Worm (Caenorhabditis elegans) whole organism, L1 larva: Measurements from ENCODE around the gene Y57G7A.2.

Experiments used
- C16A3.4 ChIP-seq: fragments of 150-350 bp; optimal IDR thresholded peaks from 2 replicates; lab custom pipeline; 2014; ENCODE audit warnings: missing biosample characterization, missing genetic modification characterization
- Y116A8C.19 ChIP-seq: sonication (generic microtip); optimal IDR thresholded peaks from 2 replicates; lab custom pipeline; 2016; ENCODE audit warnings: missing compliant biosample characterization, missing genetic modification characterization, borderline replicate concordance
- alr-1 ChIP-seq: fragments of 200-800 bp; sonication (Bioruptor generic); optimal IDR thresholded peaks from 2 replicates; lab custom pipeline; 2018; ENCODE audit warnings: borderline replicate concordance, mild to moderate bottlenecking, missing genetic modification characterization, missing compliant biosample characterization
- ceh-88 ChIP-seq: fragments of 200-800 bp; sonication (Bioruptor generic); IDR thresholded peaks from 2 replicates; pipeline ENCODE4 v1.3.6; 2022; ENCODE audit warnings: missing genetic modification characterization, missing compliant biosample characterization
- dsc-1 ChIP-seq: sonication (generic microtip); optimal IDR thresholded peaks from 2 replicates; lab custom pipeline; 2016; ENCODE audit warnings: mild to moderate bottlenecking, missing genetic modification characterization, missing compliant biosample characterization
- efl-1 ChIP-seq, 4 experiments: fragments of 150-350 bp; optimal IDR thresholded peaks in 3 of 4; peaks in 1 of 4; 1 replicate in 1 of 4; 2 replicates in 3 of 4; lab custom pipeline; 2014; ENCODE audit warnings: missing biosample characterization in 2 of 4, missing genetic modification characterization in 2 of 4, missing genetic modification reagents in 2 of 4
- egl-13 ChIP-seq: sonication (generic microtip); optimal IDR thresholded peaks from 2 replicates; lab custom pipeline; 2016; ENCODE audit warnings: missing genotype, missing genetic modification reagents, missing genetic modification characterization, missing compliant biosample characterization
- fkh-4 ChIP-seq: sonication (generic microtip); optimal IDR thresholded peaks from 2 replicates; lab custom pipeline; 2016; ENCODE audit warnings: missing compliant biosample characterization, missing genetic modification characterization, borderline replicate concordance
- fkh-8 ChIP-seq: sonication (generic microtip); optimal IDR thresholded peaks from 2 replicates; lab custom pipeline; 2016; ENCODE audit warnings: mild to moderate bottlenecking, missing genetic modification characterization, missing compliant biosample characterization
- grh-1 ChIP-seq: fragments of 200-800 bp; sonication (Bioruptor generic); IDR thresholded peaks from 2 replicates; pipeline ENCODE4 v1.3.6; 2022; ENCODE audit warnings: missing genetic modification reagents, missing genetic modification characterization, missing compliant biosample characterization
- hlh-17 ChIP-seq: fragments of 200-800 bp; sonication (Bioruptor generic); optimal IDR thresholded peaks from 2 replicates; lab custom pipeline; 2018; ENCODE audit warnings: missing genetic modification characterization, mild to moderate bottlenecking, missing compliant biosample characterization, moderate library complexity, borderline replicate concordance
- hpl-2 ChIP-seq: fragments of 150-350 bp; optimal IDR thresholded peaks from 2 replicates; lab custom pipeline; 2014; ENCODE audit warnings: missing biosample characterization, missing genetic modification reagents, missing genetic modification characterization
- jun-1 ChIP-seq: fragments of 150-350 bp; optimal IDR thresholded peaks from 2 replicates; lab custom pipeline; 2014; ENCODE audit warnings: missing biosample characterization, missing genetic modification reagents, missing genetic modification characterization
- lin-14 ChIP-seq: fragments of 200-800 bp; sonication (Bioruptor generic); optimal IDR thresholded peaks from 2 replicates; lab custom pipeline; 2018; ENCODE audit warnings: mild to moderate bottlenecking, missing genetic modification characterization, moderate library complexity, missing compliant biosample characterization
- lin-15B ChIP-seq: fragments of 150-350 bp; sonication (generic microtip); optimal IDR thresholded peaks from 3 replicates; lab custom pipeline; 2014; ENCODE audit warnings: missing biosample characterization, missing genetic modification characterization
- lin-35 ChIP-seq, 2 experiments: fragments of 150-350 bp; optimal IDR thresholded peaks; 2 replicates each; lab custom pipeline; 2014; ENCODE audit warnings: missing biosample characterization in 2 of 2, missing genetic modification characterization in 2 of 2, missing genetic modification reagents in 2 of 2
- lsy-2 ChIP-seq, 2 experiments: fragments of 150-350 bp; optimal IDR thresholded peaks; 2 replicates each; lab custom pipeline; 2014; ENCODE audit warnings: missing biosample characterization in 2 of 2, missing genetic modification characterization in 2 of 2
- mdl-1 ChIP-seq, 2 experiments: fragments of 150-350 bp; optimal IDR thresholded peaks; 2 replicates each; lab custom pipeline; 2014 to 2017; ENCODE audit warnings: missing biosample characterization in 2 of 2, missing genetic modification characterization in 2 of 2, inconsistent platforms in 1 of 2
- mef-2 ChIP-seq: fragments of 150-350 bp; optimal IDR thresholded peaks from 2 replicates; lab custom pipeline; 2014; ENCODE audit warnings: missing biosample characterization, missing genetic modification characterization
- mep-1 ChIP-seq: fragments of 150-350 bp; optimal IDR thresholded peaks from 2 replicates; lab custom pipeline; 2014; ENCODE audit warnings: missing biosample characterization, missing genetic modification characterization
- nhr-20 ChIP-seq: sonication (generic microtip); optimal IDR thresholded peaks from 2 replicates; lab custom pipeline; 2016; ENCODE audit warnings: mild to moderate bottlenecking, missing genetic modification characterization, missing compliant biosample characterization
- nhr-28 ChIP-seq: fragments of 150-350 bp; optimal IDR thresholded peaks from 2 replicates; lab custom pipeline; 2014; ENCODE audit warnings: missing biosample characterization, missing genetic modification characterization
- nhr-47 ChIP-seq: sonication (generic microtip); optimal IDR thresholded peaks from 2 replicates; lab custom pipeline; 2016; ENCODE audit warnings: mild to moderate bottlenecking, missing genetic modification characterization, moderate library complexity, missing compliant biosample characterization
- nhr-77 ChIP-seq: fragments of 150-350 bp; optimal IDR thresholded peaks from 2 replicates; lab custom pipeline; 2014; ENCODE audit warnings: missing biosample characterization, missing genetic modification characterization
- nhr-85 ChIP-seq: sonication (generic microtip); peaks from one replicate; lab custom pipeline; 2016; ENCODE audit warnings: missing genetic modification characterization, inconsistent platforms, missing compliant biosample characterization
- pqm-1 ChIP-seq: sonication (generic microtip); optimal IDR thresholded peaks from 3 replicates; lab custom pipeline; 2017; ENCODE audit warnings: missing biosample characterization, missing genetic modification characterization
- rnt-1 ChIP-seq: sonication (generic microtip); optimal IDR thresholded peaks from 2 replicates; lab custom pipeline; 2016; ENCODE audit warnings: mild to moderate bottlenecking, missing genetic modification characterization, moderate library complexity, missing compliant biosample characterization
- skn-1 ChIP-seq: fragments of 150-350 bp; optimal IDR thresholded peaks from 2 replicates; lab custom pipeline; 2014; ENCODE audit warnings: missing biosample characterization, missing genetic modification characterization
- snpc-4 ChIP-seq: fragments of 150-350 bp; optimal IDR thresholded peaks from 2 replicates; lab custom pipeline; 2014; ENCODE audit warnings: missing biosample characterization, missing genetic modification characterization
- sptf-1 ChIP-seq: fragments of 150-350 bp; optimal IDR thresholded peaks from 2 replicates; lab custom pipeline; 2014; ENCODE audit warnings: missing biosample characterization, missing genetic modification characterization
- sup-37 ChIP-seq: fragments of 200-800 bp; sonication (Bioruptor generic); optimal IDR thresholded peaks from 2 replicates; lab custom pipeline; 2018; ENCODE audit warnings: mild to moderate bottlenecking, missing genetic modification characterization, missing compliant biosample characterization
- swsn-7 ChIP-seq: sonication (generic microtip); optimal IDR thresholded peaks from 2 replicates; lab custom pipeline; 2016; ENCODE audit warnings: missing genetic modification characterization, missing compliant biosample characterization
- unc-30 ChIP-seq: sonication (generic microtip); optimal IDR thresholded peaks from 2 replicates; lab custom pipeline; 2017; ENCODE audit warnings: missing biosample characterization, missing genetic modification characterization
- unc-62 ChIP-seq: fragments of 150-350 bp; optimal IDR thresholded peaks from 2 replicates; lab custom pipeline; 2014; ENCODE audit warnings: missing biosample characterization, missing genetic modification reagents, missing genetic modification characterization
- unc-86 ChIP-seq: sonication (generic microtip); optimal IDR thresholded peaks from 2 replicates; lab custom pipeline; 2016; ENCODE audit warnings: missing genetic modification characterization, missing compliant biosample characterization
- unc-98 ChIP-seq: fragments of 200-800 bp; sonication (Bioruptor generic); IDR thresholded peaks from 2 replicates; pipeline ENCODE4 v1.3.6; 2022; ENCODE audit warnings: missing genetic modification characterization, missing compliant biosample characterization
- vab-15 ChIP-seq: sonication (generic microtip); optimal IDR thresholded peaks from 2 replicates; lab custom pipeline; 2017; ENCODE audit warnings: missing genotype, mild to moderate bottlenecking, missing genetic modification characterization, missing compliant biosample characterization
- ztf-4 ChIP-seq: fragments of 150-350 bp; optimal IDR thresholded peaks from 2 replicates; lab custom pipeline; 2014; ENCODE audit warnings: missing biosample characterization, missing genetic modification characterization

Gene Y57G7A.2

DNA sequence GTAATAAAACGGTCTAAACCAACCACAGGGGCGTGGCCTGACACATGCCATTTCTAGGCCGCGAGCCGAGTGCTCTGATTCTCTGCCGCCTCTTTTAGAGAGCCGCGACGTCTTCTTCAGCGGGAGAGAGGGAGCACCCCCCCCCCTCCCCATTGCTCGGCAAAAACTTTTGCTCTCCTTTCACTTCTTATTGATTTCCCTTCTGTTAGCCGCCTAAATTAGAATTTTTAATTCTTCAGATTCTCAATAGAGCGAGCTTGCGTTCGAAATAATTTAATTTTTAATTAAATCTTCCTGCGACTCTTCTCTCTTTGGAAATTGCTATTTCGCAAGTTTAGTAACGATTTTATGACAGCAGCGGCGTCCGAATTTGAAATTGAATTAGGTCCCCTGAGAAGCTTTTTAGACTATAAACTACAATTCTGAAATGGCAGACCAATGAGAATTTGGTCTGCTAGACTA is 27.3 kb downstream of the Y57G7A.2 start (continued):
- TF ChIP-seq alr-1 (tag; lab: Kevin White, UChicago) = no peak

DNA sequence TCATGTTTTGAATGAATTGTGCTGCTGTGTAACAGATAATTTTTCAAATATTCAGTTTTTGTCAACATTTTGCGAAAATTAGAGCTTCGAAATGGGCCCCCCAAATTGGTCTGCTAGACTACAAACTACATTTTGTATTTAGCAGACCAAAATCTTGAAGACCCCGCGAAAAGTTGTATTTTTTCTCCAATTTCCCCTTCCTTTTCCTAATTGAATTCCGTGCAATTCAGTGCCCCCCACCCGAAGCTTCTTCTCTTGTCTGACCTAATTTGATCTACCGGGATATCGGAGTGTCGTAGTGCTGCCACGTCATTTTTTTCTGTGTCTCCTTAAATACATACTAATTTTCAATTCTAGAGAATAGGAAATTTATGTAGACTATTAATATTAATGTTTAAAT is 28.1 kb downstream of the Y57G7A.2 start:
- no peak for TF ChIP-seq ceh-88
- no peak for TF ChIP-seq grh-1
- no peak for TF ChIP-seq nhr-77 (tag; lab: Kevin White, UChicago)
- TF ChIP-seq sup-37 (GFP tag; lab: Kevin White, UChicago) = no peak
- TF ChIP-seq lin-14 = peak; percentile 40
- TF ChIP-seq unc-86 (tag; lab: Kevin White, UChicago) = peak; percentile 17
- no peak for TF ChIP-seq lin-15B (tag; lab: Kevin White, UChicago)
- no peak for TF ChIP-seq vab-15 (tag; lab: Kevin White, UChicago)
- no peak for TF ChIP-seq efl-1 (optimal IDR thresholded peaks at IDR 0.05; lab: Kevin White, UChicago)
- TF ChIP-seq efl-1 (GFP tag; optimal IDR thresholded peaks at IDR 0.05 in 1 of 2; lab: Kevin White, UChicago) = peak in 1 of 2 experiments; percentile 90
- no peak for TF ChIP-seq mdl-1 (tag; optimal IDR thresholded peaks at IDR 0.05; lab: Kevin White, UChicago)
- TF ChIP-seq Y116A8C.19 (tag; lab: Kevin White, UChicago) = no peak
- TF ChIP-seq fkh-4 (tag; lab: Kevin White, UChicago) = no peak
- TF ChIP-seq C16A3.4 = no peak
- no peak for TF ChIP-seq egl-13 (tag; lab: Kevin White, UChicago)
- no peak for TF ChIP-seq rnt-1 (tag; lab: Kevin White, UChicago)
- TF ChIP-seq snpc-4 (tag; lab: Kevin White, UChicago) = no peak
- no peak for TF ChIP-seq swsn-7
- no peak for TF ChIP-seq unc-98
- TF ChIP-seq, all 84 proteins: peak for 3

DNA sequence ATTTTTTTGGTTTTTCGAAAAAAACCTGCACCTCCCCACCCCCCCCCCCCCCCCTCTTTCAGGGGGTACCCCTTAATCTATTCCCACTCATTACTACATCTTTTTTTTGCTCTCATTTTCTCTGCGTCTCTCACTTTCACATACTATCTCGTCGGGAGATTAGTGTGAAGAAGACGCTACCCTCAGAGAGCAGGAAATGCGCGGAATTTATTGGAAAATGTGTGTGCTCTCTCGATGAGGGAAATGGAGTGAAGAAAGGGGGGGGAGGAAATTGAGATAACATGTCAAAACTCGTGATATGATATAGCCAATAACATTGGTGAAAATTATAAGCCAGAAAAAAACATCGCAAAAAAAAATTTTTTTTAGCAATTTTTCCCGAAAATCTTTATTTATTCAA is 29.7 kb downstream of the Y57G7A.2 start:
- TF ChIP-seq skn-1 (tag; lab: Kevin White, UChicago) = no peak
- peak; percentile 59 for TF ChIP-seq dsc-1 (tag; lab: Kevin White, UChicago)
- TF ChIP-seq unc-86 (tag; lab: Kevin White, UChicago) = no peak
- no peak for TF ChIP-seq rnt-1 (tag; lab: Kevin White, UChicago)
- TF ChIP-seq lsy-2 (tag; optimal IDR thresholded peaks at IDR 0.05; lab: Kevin White, UChicago) = no peak
- TF ChIP-seq ceh-88 = no peak
- no peak for TF ChIP-seq mep-1 (tag; lab: Kevin White, UChicago)
- TF ChIP-seq lin-35 (GFP tag; optimal IDR thresholded peaks at IDR 0.05; lab: Kevin White, UChicago) = no peak
- no peak for TF ChIP-seq lin-15B (tag; lab: Kevin White, UChicago)
- TF ChIP-seq ztf-4 = no peak
- TF ChIP-seq swsn-7 = peak; percentile 4
- TF ChIP-seq jun-1 (tag; lab: Kevin White, UChicago) = no peak
- no peak for TF ChIP-seq mdl-1 (tag; optimal IDR thresholded peaks at IDR 0.05; lab: Kevin White, UChicago)
- no peak for TF ChIP-seq hlh-17 (GFP tag; lab: Kevin White, UChicago)
- no peak for TF ChIP-seq nhr-28 (tag; lab: Kevin White, UChicago)
- no peak for TF ChIP-seq hpl-2 (GFP tag; lab: Kevin White, UChicago)
- TF ChIP-seq mef-2 (tag; lab: Kevin White, UChicago) = no peak
- no peak for TF ChIP-seq nhr-85 (tag; lab: Kevin White, UChicago)
- TF ChIP-seq Y116A8C.19 (tag; lab: Kevin White, UChicago) = no peak
- TF ChIP-seq sptf-1 = no peak
- TF ChIP-seq lin-14 = peak; percentile 48
- no peak for TF ChIP-seq nhr-77 (tag; lab: Kevin White, UChicago)
- peak; percentile 18 for TF ChIP-seq nhr-47 (tag; lab: Kevin White, UChicago)
- TF ChIP-seq unc-62 (GFP tag; lab: Kevin White, UChicago) = no peak
- TF ChIP-seq unc-30 = no peak
- TF ChIP-seq fkh-8 = peak; percentile 51
- TF ChIP-seq nhr-20 (tag; lab: Kevin White, UChicago) = no peak
- no peak for TF ChIP-seq pqm-1 (tag; lab: Kevin White, UChicago)
